Worm (Caenorhabditis elegans) whole organism, L1 larva: ENCODE results near the gene C48B4.11.

Experiments used
- C04F5.9 ChIP-seq: sonication (generic microtip); optimal IDR thresholded peaks from 2 replicates; lab custom pipeline; 2016; ENCODE audit warnings: missing genetic modification characterization, missing compliant biosample characterization
- C16A3.4 ChIP-seq: fragments of 150-350 bp; optimal IDR thresholded peaks from 2 replicates; lab custom pipeline; 2014; ENCODE audit warnings: missing biosample characterization, missing genetic modification characterization
- Y116A8C.19 ChIP-seq: sonication (generic microtip); optimal IDR thresholded peaks from 2 replicates; lab custom pipeline; 2016; ENCODE audit warnings: missing compliant biosample characterization, missing genetic modification characterization, borderline replicate concordance
- ceh-88 ChIP-seq: fragments of 200-800 bp; sonication (Bioruptor generic); IDR thresholded peaks from 2 replicates; pipeline ENCODE4 v1.3.6; 2022; ENCODE audit warnings: missing genetic modification characterization, missing compliant biosample characterization
- efl-3 ChIP-seq: fragments of 200-800 bp; sonication (Bioruptor generic); optimal IDR thresholded peaks from 2 replicates; lab custom pipeline; 2018; ENCODE audit warnings: mild to moderate bottlenecking, missing genetic modification characterization, missing compliant biosample characterization
- egl-27 ChIP-seq, 2 experiments: fragments of 150-350 bp in 1 of 2; sonication (generic microtip); optimal IDR thresholded peaks; 3 replicates each; lab custom pipeline; 2017 to 2018; ENCODE audit warnings: missing biosample characterization in 2 of 2, missing genetic modification characterization in 2 of 2, missing genetic modification reagents in 2 of 2
- elt-3 ChIP-seq, 6 experiments: fragments of 150-350 bp in 1 of 6; sonication (generic microtip); optimal IDR thresholded peaks; 2 replicates each; lab custom pipeline; 2017 to 2018; ENCODE audit warnings: missing biosample characterization in 6 of 6, missing genetic modification characterization in 6 of 6, inconsistent platforms in 1 of 6
- fkh-4 ChIP-seq: sonication (generic microtip); optimal IDR thresholded peaks from 2 replicates; lab custom pipeline; 2016; ENCODE audit warnings: missing compliant biosample characterization, missing genetic modification characterization, borderline replicate concordance
- irx-1 ChIP-seq: sonication (generic microtip); optimal IDR thresholded peaks from 2 replicates; lab custom pipeline; 2016; ENCODE audit warnings: missing genetic modification characterization, missing compliant biosample characterization
- lin-15B ChIP-seq: fragments of 150-350 bp; sonication (generic microtip); optimal IDR thresholded peaks from 3 replicates; lab custom pipeline; 2014; ENCODE audit warnings: missing biosample characterization, missing genetic modification characterization
- nhr-11 ChIP-seq: fragments of 150-350 bp; optimal IDR thresholded peaks from 2 replicates; lab custom pipeline; 2014; ENCODE audit warnings: missing biosample characterization, missing genetic modification characterization
- nhr-237 ChIP-seq: fragments of 150-350 bp; optimal IDR thresholded peaks from 2 replicates; lab custom pipeline; 2014; ENCODE audit warnings: missing biosample characterization, missing genetic modification characterization
- nhr-47 ChIP-seq: sonication (generic microtip); optimal IDR thresholded peaks from 2 replicates; lab custom pipeline; 2016; ENCODE audit warnings: mild to moderate bottlenecking, missing genetic modification characterization, moderate library complexity, missing compliant biosample characterization
- nhr-84 ChIP-seq: sonication (generic microtip); optimal IDR thresholded peaks from 2 replicates; lab custom pipeline; 2017; ENCODE audit warnings: missing biosample characterization, missing genetic modification characterization
- nhr-90 ChIP-seq: sonication (generic microtip); optimal IDR thresholded peaks from 2 replicates; lab custom pipeline; 2016; ENCODE audit warnings: mild to moderate bottlenecking, missing genetic modification characterization, missing compliant biosample characterization; ENCODE audit not compliant: poor library complexity
- snpc-4 ChIP-seq: fragments of 150-350 bp; optimal IDR thresholded peaks from 2 replicates; lab custom pipeline; 2014; ENCODE audit warnings: missing biosample characterization, missing genetic modification characterization
- sup-37 ChIP-seq: fragments of 200-800 bp; sonication (Bioruptor generic); optimal IDR thresholded peaks from 2 replicates; lab custom pipeline; 2018; ENCODE audit warnings: mild to moderate bottlenecking, missing genetic modification characterization, missing compliant biosample characterization
- unc-86 ChIP-seq: sonication (generic microtip); optimal IDR thresholded peaks from 2 replicates; lab custom pipeline; 2016; ENCODE audit warnings: missing genetic modification characterization, missing compliant biosample characterization
- xbp-1 ChIP-seq: sonication (generic microtip); optimal IDR thresholded peaks from 2 replicates; lab custom pipeline; 2016; ENCODE audit warnings: missing genetic modification characterization, missing compliant biosample characterization

C48B4.11 gene

DNA sequence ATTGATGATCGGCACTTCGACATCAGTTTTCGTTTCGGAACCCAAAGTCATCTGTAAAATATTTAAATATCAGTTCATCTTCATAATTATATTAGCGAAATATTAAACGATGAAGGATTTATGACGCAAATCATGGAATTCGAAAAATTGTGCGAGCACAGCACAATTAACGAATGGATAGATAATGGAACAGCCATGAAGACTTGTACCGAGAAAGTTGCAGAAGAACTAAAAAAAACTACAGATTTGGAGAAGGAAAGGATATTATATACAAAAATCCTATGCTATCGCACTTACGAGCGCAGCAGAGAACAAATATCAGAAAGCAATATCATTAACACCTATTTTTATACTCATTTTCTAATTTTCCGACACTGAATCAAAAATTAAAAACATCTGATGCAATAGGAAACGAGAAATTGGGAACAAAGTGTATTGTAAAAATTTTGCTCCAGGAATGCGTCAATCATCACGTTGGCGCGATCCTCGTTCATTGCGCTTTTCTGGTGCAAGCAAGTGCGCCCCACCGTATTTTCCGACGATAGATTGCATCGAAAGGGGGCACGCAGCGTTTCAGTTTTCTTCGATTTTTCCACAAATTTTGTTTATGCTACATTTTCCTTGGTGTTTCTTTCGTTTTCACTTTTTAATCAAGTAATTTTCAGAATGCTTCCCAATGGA, 44.4 kb downstream of the C48B4.11 start, which contains the start of the genes clu-1 and prp-40 (continued):
- TF ChIP-seq C04F5.9 (tag; lab: Kevin White, UChicago): peak; percentile 70

DNA sequence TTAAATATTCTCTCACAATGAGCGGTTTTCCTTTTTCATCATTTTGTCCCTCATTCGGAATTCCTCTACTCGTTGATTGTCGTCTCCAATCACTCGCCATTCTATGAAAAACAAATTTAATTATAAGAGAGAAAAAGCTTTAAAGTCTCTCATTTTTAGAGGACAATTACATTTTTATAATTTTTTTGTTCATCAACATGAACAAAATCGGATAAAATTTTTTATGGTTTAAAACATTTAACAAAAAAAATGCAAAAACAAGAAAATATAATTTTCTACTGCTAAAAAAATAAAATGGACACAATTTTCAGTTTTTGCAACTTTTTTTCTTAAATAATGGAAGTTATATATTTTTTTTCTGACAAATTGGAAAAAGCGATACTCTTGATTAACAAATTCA, 49.8 kb downstream of the C48B4.11 start, which contains the start of gene F55H2.7:
TSS of gene F55H2.7 (minus strand) at position 101 of the 400 bp plus-strand sequence.
- TF ChIP-seq egl-27 (tag; optimal IDR thresholded peaks at IDR 0.05; lab: Kevin White, UChicago): no peak
- TF ChIP-seq ceh-88 (GFP tag; lab: Robert Waterston, UW): no peak
- no peak for TF ChIP-seq elt-3 (tag; optimal IDR thresholded peaks at IDR 0.05; lab: Kevin White, UChicago)
- no peak for TF ChIP-seq nhr-90 (tag; lab: Kevin White, UChicago)
- TF ChIP-seq fkh-4: no peak
- no peak for TF ChIP-seq nhr-84 (tag; lab: Kevin White, UChicago)
- no peak for TF ChIP-seq nhr-11 (tag; lab: Kevin White, UChicago)
- no peak for TF ChIP-seq efl-3
- no peak for TF ChIP-seq Y116A8C.19
- TF ChIP-seq irx-1: no peak
- no peak for TF ChIP-seq nhr-237
- TF ChIP-seq nhr-47 (tag; lab: Kevin White, UChicago): no peak
- no peak for TF ChIP-seq xbp-1
- TF ChIP-seq snpc-4 (tag; lab: Kevin White, UChicago): no peak
- TF ChIP-seq sup-37: no peak
- no peak for TF ChIP-seq lin-15B (tag; lab: Kevin White, UChicago)
- TF ChIP-seq unc-86 (tag; lab: Kevin White, UChicago): no peak
- TF ChIP-seq C16A3.4 (tag; lab: Kevin White, UChicago): no peak
- TF ChIP-seq, all 84 proteins: peak for 0
